Fruit fly (Drosophila melanogaster) whole organism, prepupa: ENCODE measurements around the gene Rpn11.
A peak's percentile ranks its signal among the peaks of the same experiment; 100 is the strongest.

ENCODE experiments used
- Blimp-1 ChIP-seq: fragments of 200-800 bp; sonication (Bioruptor generic); optimal IDR thresholded peaks from 3 replicates; lab custom pipeline; 2017; ENCODE audit warnings: missing biosample characterization, missing genetic modification characterization, mild to moderate bottlenecking, moderate library complexity, missing genetic modification reagents
- CG10631 ChIP-seq: fragments of 200-800 bp; sonication (Bioruptor generic); optimal IDR thresholded peaks from 2 replicates; lab custom pipeline; 2016; ENCODE audit warnings: missing biosample characterization, missing genetic modification characterization
- CG11762 ChIP-seq: fragments of 200-800 bp; sonication (Bioruptor generic); optimal IDR thresholded peaks from 3 replicates; lab custom pipeline; 2016; ENCODE audit warnings: missing biosample characterization, missing genetic modification characterization; ENCODE audit not compliant: insufficient read depth
- CG15336 ChIP-seq: fragments of 200-800 bp; sonication (Bioruptor generic); IDR thresholded peaks from 2 replicates; pipeline ENCODE4 v1.3.6; 2022; ENCODE audit warnings: missing biosample characterization, missing genetic modification characterization
- CG1621 ChIP-seq: fragments of 200-800 bp; sonication (Bioruptor generic); optimal IDR thresholded peaks from 3 replicates; lab custom pipeline; 2018; ENCODE audit warnings: missing biosample characterization, mild to moderate bottlenecking, missing genetic modification characterization
- CG3032 ChIP-seq: fragments of 200-800 bp; optimal IDR thresholded peaks from 2 replicates; lab custom pipeline; 2019; ENCODE audit warnings: missing biosample characterization, mild to moderate bottlenecking, missing genetic modification characterization, moderate library complexity
- CG31627 ChIP-seq: fragments of 200-800 bp; sonication (Bioruptor generic); optimal IDR thresholded peaks from 3 replicates; lab custom pipeline; 2016; ENCODE audit warnings: missing biosample characterization, missing genetic modification characterization
- CG32006 ChIP-seq: fragments of 200-800 bp; sonication (Bioruptor generic); optimal IDR thresholded peaks from 3 replicates; lab custom pipeline; 2017; ENCODE audit warnings: missing biosample characterization, mild to moderate bottlenecking, missing genetic modification characterization
- CG34406 ChIP-seq: fragments of 200-800 bp; sonication (Bioruptor generic); optimal IDR thresholded peaks from 3 replicates; lab custom pipeline; 2016; ENCODE audit warnings: missing biosample characterization, missing genetic modification characterization
- CG6163 ChIP-seq: fragments of 200-800 bp; sonication (Bioruptor generic); IDR thresholded peaks from 3 replicates; pipeline ENCODE4 v1.3.6; 2022; ENCODE audit warnings: missing biosample characterization, missing genetic modification characterization
- CG6808 ChIP-seq: fragments of 200-800 bp; sonication (Bioruptor generic); optimal IDR thresholded peaks from 3 replicates; lab custom pipeline; 2017; ENCODE audit warnings: missing biosample characterization, missing genetic modification characterization, mild to moderate bottlenecking, moderate library complexity, missing genetic modification reagents
- CG8119 ChIP-seq: fragments of 200-800 bp; sonication (Bioruptor generic); IDR thresholded peaks from 3 replicates; pipeline ENCODE4 v1.3.6; 2022; ENCODE audit warnings: missing biosample characterization, missing genetic modification characterization
- CG8319 ChIP-seq: fragments of 200-800 bp; sonication (Bioruptor generic); optimal IDR thresholded peaks from 3 replicates; lab custom pipeline; 2016; ENCODE audit warnings: missing biosample characterization, missing genetic modification characterization
- CG8632 ChIP-seq: fragments of 200-800 bp; sonication (Bioruptor generic); optimal IDR thresholded peaks from 3 replicates; lab custom pipeline; 2016; ENCODE audit warnings: missing biosample characterization, missing genetic modification characterization
- CG9139 ChIP-seq: fragments of 200-800 bp; sonication (Bioruptor generic); optimal IDR thresholded peaks from 3 replicates; lab custom pipeline; 2017; ENCODE audit warnings: missing biosample characterization, mild to moderate bottlenecking, missing genetic modification characterization
- Eip75B ChIP-seq: fragments of 200-800 bp; sonication (Bioruptor generic); optimal IDR thresholded peaks from 3 replicates; lab custom pipeline; 2016; ENCODE audit warnings: missing biosample characterization, missing genetic modification characterization
- Eip78C ChIP-seq: fragments of 200-800 bp; sonication (Bioruptor generic); peaks from one replicate; lab custom pipeline; 2016; ENCODE audit warnings: missing biosample characterization, missing genetic modification characterization
- Ets96B ChIP-seq: fragments of 200-800 bp; optimal IDR thresholded peaks from 2 replicates; lab custom pipeline; 2019; ENCODE audit warnings: missing biosample characterization, mild to moderate bottlenecking, missing genetic modification characterization, moderate library complexity
- Gug ChIP-seq: fragments of 200-800 bp; sonication (Bioruptor generic); IDR thresholded peaks from 2 replicates; pipeline ENCODE4 v1.3.6; 2022; ENCODE audit warnings: missing biosample characterization, missing genetic modification characterization
- Hr4 ChIP-seq: fragments of 200-800 bp; sonication (Bioruptor generic); optimal IDR thresholded peaks from 3 replicates; lab custom pipeline; 2016; ENCODE audit warnings: missing biosample characterization, missing genetic modification characterization
- Met ChIP-seq: fragments of 200-800 bp; sonication (Bioruptor generic); optimal IDR thresholded peaks from 3 replicates; lab custom pipeline; 2016; ENCODE audit warnings: missing biosample characterization, missing genetic modification characterization
- OdsH ChIP-seq: fragments of 200-800 bp; sonication (Bioruptor generic); optimal IDR thresholded peaks from 3 replicates; lab custom pipeline; 2016; ENCODE audit warnings: missing biosample characterization, missing genetic modification characterization
- Sox102F ChIP-seq: fragments of 200-800 bp; sonication (Bioruptor generic); optimal IDR thresholded peaks from 2 replicates; lab custom pipeline; 2016; ENCODE audit warnings: missing biosample characterization, mild to moderate bottlenecking, missing genetic modification characterization
- Sox14 ChIP-seq: fragments of 200-800 bp; sonication (Bioruptor generic); optimal IDR thresholded peaks from 3 replicates; lab custom pipeline; 2016; ENCODE audit warnings: missing biosample characterization, missing genetic modification characterization
- Sox15 ChIP-seq: fragments of 200-800 bp; sonication (Bioruptor generic); optimal IDR thresholded peaks from 3 replicates; lab custom pipeline; 2016; ENCODE audit warnings: missing biosample characterization, missing genetic modification characterization
- achi ChIP-seq: fragments of 200-800 bp; sonication (Bioruptor generic); optimal IDR thresholded peaks from 3 replicates; lab custom pipeline; 2016; ENCODE audit warnings: missing biosample characterization, missing genetic modification characterization
- acj6 ChIP-seq: fragments of 200-800 bp; sonication (Bioruptor generic); optimal IDR thresholded peaks from 3 replicates; lab custom pipeline; 2016; ENCODE audit warnings: missing biosample characterization, missing genetic modification characterization
- cyc ChIP-seq: fragments of 200-800 bp; sonication (Bioruptor generic); optimal IDR thresholded peaks from 3 replicates; lab custom pipeline; 2016; ENCODE audit warnings: missing biosample characterization, missing genetic modification characterization
- dac ChIP-seq: fragments of 200-800 bp; sonication (Bioruptor generic); optimal IDR thresholded peaks from 2 replicates; lab custom pipeline; 2017; ENCODE audit warnings: missing biosample characterization, mild to moderate bottlenecking, missing genetic modification characterization
- dsx ChIP-seq: fragments of 200-800 bp; optimal IDR thresholded peaks from 3 replicates; lab custom pipeline; 2019; ENCODE audit warnings: missing biosample characterization, mild to moderate bottlenecking, missing genetic modification characterization, moderate library complexity; ENCODE audit not compliant: poor library complexity, severe bottlenecking
- eg ChIP-seq: fragments of 200-800 bp; sonication (Bioruptor generic); IDR thresholded peaks from 3 replicates; pipeline ENCODE4 v1.3.6; 2022; ENCODE audit warnings: missing biosample characterization, missing genetic modification characterization
- esn ChIP-seq: fragments of 200-800 bp; sonication (Bioruptor generic); optimal IDR thresholded peaks from 2 replicates; lab custom pipeline; 2016; ENCODE audit warnings: missing biosample characterization, mild to moderate bottlenecking, missing genetic modification characterization, moderate library complexity
- fd59A ChIP-seq: fragments of 200-800 bp; sonication (Bioruptor generic); optimal IDR thresholded peaks from 2 replicates; lab custom pipeline; 2017; ENCODE audit warnings: missing biosample characterization, mild to moderate bottlenecking, missing genetic modification characterization, missing genetic modification reagents
- fkh ChIP-seq: fragments of 200-800 bp; sonication (Bioruptor generic); optimal IDR thresholded peaks from 3 replicates; lab custom pipeline; 2017; ENCODE audit warnings: missing biosample characterization, mild to moderate bottlenecking, missing genetic modification characterization, moderate library complexity
- net ChIP-seq: fragments of 200-800 bp; sonication (Bioruptor generic); optimal IDR thresholded peaks from 3 replicates; lab custom pipeline; 2016; ENCODE audit warnings: missing biosample characterization, missing genetic modification characterization
- pdm3 ChIP-seq: fragments of 200-800 bp; sonication (Bioruptor generic); optimal IDR thresholded peaks from 3 replicates; lab custom pipeline; 2016; ENCODE audit warnings: missing biosample characterization, missing genetic modification characterization
- salr ChIP-seq, 2 experiments: fragments of 200-800 bp; sonication (Bioruptor generic); optimal IDR thresholded peaks; 3 replicates each; lab custom pipeline; 2016 to 2018; ENCODE audit warnings: missing biosample characterization in 2 of 2, missing genetic modification characterization in 2 of 2, mild to moderate bottlenecking in 1 of 2
- ss ChIP-seq, 2 experiments: fragments of 200-800 bp; sonication (Bioruptor generic); optimal IDR thresholded peaks; 2 replicates in 1 of 2; 3 replicates in 1 of 2; lab custom pipeline; 2017 to 2018; ENCODE audit warnings: mild to moderate bottlenecking in 2 of 2, missing biosample characterization in 2 of 2, missing genetic modification characterization in 2 of 2, moderate library complexity in 1 of 2
- svp ChIP-seq: fragments of 200-800 bp; sonication (Bioruptor generic); peaks from one replicate; lab custom pipeline; 2016; ENCODE audit warnings: missing biosample characterization, missing genetic modification characterization
- topi ChIP-seq: fragments of 200-800 bp; sonication (Bioruptor generic); optimal IDR thresholded peaks from 3 replicates; lab custom pipeline; 2016; ENCODE audit warnings: missing biosample characterization, missing genetic modification characterization

The Rpn11 gene

DNA sequence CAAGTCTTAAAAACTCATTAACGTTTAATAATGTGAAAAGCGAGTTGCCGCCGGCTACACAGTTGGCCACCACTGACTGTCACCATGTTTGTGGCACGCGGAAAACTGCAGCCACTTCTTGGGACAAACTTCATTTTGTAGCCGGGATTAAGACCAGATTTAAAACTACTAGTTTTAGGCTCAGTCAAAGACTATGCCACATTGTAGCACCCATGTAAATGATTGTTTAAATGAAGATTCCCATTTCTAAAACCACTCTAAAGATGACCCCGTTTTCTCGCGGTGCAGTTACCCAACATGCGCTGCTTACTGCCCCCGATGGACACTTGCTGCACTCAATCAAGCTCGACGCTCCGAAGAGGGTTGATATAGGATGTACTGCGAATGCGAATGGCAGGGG, 30.8 kb upstream of the Rpn11 start (continued):
- TF ChIP-seq Sox102F (GFP tag; lab: Kevin White, UChicago): no peak
- TF ChIP-seq Met (GFP tag; lab: Kevin White, UChicago): no peak
- peak; percentile 26 for TF ChIP-seq net (GFP tag; lab: Kevin White, UChicago)
- no peak for TF ChIP-seq Sox15
- no peak for TF ChIP-seq CG9139 (GFP tag; lab: Kevin White, UChicago)
- TF ChIP-seq cyc: no peak
- TF ChIP-seq salr (GFP tag; optimal IDR thresholded peaks at IDR 0.05; lab: Kevin White, UChicago): peak in 1 of 2 experiments; percentile 46
- peak; percentile 35 for TF ChIP-seq CG8632 (GFP tag; lab: Kevin White, UChicago)
- peak; percentile 77 for TF ChIP-seq CG32006
- TF ChIP-seq dac: peak; percentile 30
- peak; percentile 43 for TF ChIP-seq achi
- TF ChIP-seq Eip78C (GFP tag; lab: Kevin White, UChicago): peak; percentile 72
- TF ChIP-seq CG11762 (GFP tag; lab: Kevin White, UChicago): no peak
- TF ChIP-seq topi: peak; percentile 12
- TF ChIP-seq pdm3 (GFP tag; lab: Kevin White, UChicago): peak; percentile 42
- peak; percentile 21 for TF ChIP-seq CG1621 (tag; lab: Kevin White, UChicago)
- no peak for TF ChIP-seq dsx
- TF ChIP-seq, all 60 proteins: peak for 30

DNA sequence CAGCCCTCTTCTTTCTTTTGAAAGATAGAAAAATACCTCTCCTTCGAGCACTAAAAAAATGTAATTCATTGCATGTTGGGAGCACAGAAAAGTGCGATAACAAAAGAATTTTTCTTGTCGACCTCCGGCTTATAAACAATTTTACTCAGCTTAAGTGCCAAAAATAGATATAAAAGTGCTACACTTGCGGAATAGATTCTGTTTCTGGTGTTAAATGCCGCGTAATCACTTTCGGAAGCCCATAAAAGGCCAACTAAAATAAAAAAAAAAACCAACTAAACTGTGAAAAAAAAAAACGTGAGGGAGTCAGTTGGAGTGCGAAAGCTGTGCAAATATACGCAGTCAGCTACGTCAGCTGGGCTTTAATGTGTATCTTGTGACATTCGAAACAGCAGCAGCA, 30.1 kb upstream of the Rpn11 start:
- TF ChIP-seq Hr4 (GFP tag; lab: Kevin White, UChicago) (no peak), CG11762 (GFP tag; lab: Kevin White, UChicago) (no peak), Eip78C (GFP tag; lab: Kevin White, UChicago) (no peak), CG34406 (GFP tag; lab: Kevin White, UChicago) (no peak), OdsH (GFP tag; lab: Kevin White, UChicago) (no peak), CG6163 (GFP tag; lab: Robert Waterston, UW) (no peak), eg (0 out of 3 replicates have a peak, but pooled peaks have one; percentile 13), CG32006 (no peak), CG6808 (GFP tag; lab: Kevin White, UChicago) (no peak), CG31627 (GFP tag; lab: Kevin White, UChicago) (no peak), fkh (GFP tag; lab: Kevin White, UChicago) (peak; percentile 32), Sox102F (GFP tag; lab: Kevin White, UChicago) (no peak)

DNA sequence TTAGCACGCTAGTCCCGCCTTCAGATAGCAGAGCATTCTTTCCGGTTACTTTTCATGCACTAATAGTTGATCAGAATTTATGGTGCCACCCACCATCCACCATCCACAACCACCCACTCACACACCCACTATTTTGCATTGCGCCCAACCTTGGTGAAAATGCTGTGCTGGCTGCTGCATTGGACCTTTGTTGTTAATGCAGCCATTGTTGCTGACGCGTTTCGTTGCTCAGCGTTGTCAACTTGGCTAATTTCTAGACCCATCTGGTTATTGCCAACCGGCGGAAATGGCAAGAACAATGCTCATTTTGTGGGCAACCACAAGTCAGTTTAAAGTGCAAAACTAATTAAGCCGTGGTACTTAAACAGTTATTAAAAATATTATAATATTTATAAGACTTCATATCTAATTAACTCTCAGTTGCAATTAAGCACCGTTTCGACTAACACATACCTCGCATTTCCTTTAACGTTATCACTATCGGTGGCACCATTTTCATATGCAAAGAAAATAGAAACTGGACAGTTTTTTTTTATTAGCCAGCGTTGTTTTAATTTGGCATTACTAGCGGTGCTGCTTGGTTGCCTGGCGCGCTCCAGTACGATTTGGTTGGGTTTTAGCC, 29.2 kb upstream of the Rpn11 start:
- TF ChIP-seq CG11762 (GFP tag; lab: Kevin White, UChicago): no peak
- TF ChIP-seq ss (GFP tag; optimal IDR thresholded peaks at IDR 0.05; lab: Kevin White, UChicago): no peak
- no peak for TF ChIP-seq salr (GFP tag; optimal IDR thresholded peaks at IDR 0.05; lab: Kevin White, UChicago)
- TF ChIP-seq CG6163 (GFP tag; lab: Robert Waterston, UW): no peak
- TF ChIP-seq Sox14 (GFP tag; lab: Kevin White, UChicago): no peak
- TF ChIP-seq CG8319 (GFP tag; lab: Kevin White, UChicago): no peak
- TF ChIP-seq fkh (GFP tag; lab: Kevin White, UChicago): no peak

DNA sequence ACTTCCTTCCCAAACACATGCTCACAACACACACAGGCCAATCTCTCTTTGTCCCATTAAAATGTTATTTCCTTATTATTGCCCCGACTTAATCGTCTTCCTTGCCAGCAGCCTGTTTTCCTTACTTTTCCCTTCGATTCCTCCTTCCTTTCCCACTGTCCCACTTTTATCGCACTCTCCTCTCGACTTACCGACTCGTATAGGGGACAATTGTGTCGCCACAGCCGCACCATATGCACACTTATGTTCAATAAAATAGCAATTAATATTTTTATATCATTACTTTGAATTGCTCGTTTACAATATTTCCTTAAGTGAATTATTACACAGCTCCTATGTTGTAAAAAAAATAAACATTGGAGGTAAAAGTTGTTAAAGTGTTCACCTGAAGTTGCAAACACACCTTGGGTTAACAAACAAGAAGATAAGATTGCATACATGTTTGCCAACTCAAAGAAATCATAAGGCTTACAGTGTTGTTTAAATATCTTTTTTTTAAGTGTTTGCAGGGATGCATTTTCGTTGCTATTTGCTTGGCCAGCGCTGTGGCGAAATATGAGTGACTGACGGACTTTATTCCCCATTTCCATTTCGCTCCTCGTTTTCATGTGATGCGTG, 27.4 kb upstream of the Rpn11 start:
- TF ChIP-seq OdsH (GFP tag; lab: Kevin White, UChicago) (peak; percentile 88), CG6808 (GFP tag; lab: Kevin White, UChicago) (peak; percentile 86), dsx (peak; percentile 81), svp (GFP tag; lab: Kevin White, UChicago) (peak; percentile 91), CG32006 (peak; percentile 92), CG1621 (tag; lab: Kevin White, UChicago) (peak; percentile 81), Eip75B (GFP tag; lab: Kevin White, UChicago) (peak; percentile 90), CG3032 (tag; lab: Kevin White, UChicago) (peak; percentile 80), CG8632 (GFP tag; lab: Kevin White, UChicago) (peak; percentile 89), Blimp-1 (GFP tag; lab: Kevin White, UChicago) (peak; percentile 74), CG8319 (GFP tag; lab: Kevin White, UChicago) (peak; percentile 86), Sox15 (peak; percentile 75), CG6163 (GFP tag; lab: Robert Waterston, UW) (peak; percentile 81), Sox102F (GFP tag; lab: Kevin White, UChicago) (peak; percentile 89), acj6 (GFP tag; lab: Kevin White, UChicago) (peak; percentile 90), CG11762 (GFP tag; lab: Kevin White, UChicago) (peak; percentile 83), CG15336 (GFP tag; lab: Robert Waterston, UW) (peak; percentile 82), Eip78C (GFP tag; lab: Kevin White, UChicago) (peak; percentile 98), CG10631 (GFP tag; lab: Kevin White, UChicago) (peak; percentile 85), CG8119 (GFP tag; lab: Robert Waterston, UW) (peak; percentile 85), net (GFP tag; lab: Kevin White, UChicago) (peak; percentile 90), esn (GFP tag; lab: Kevin White, UChicago) (peak; percentile 91), fd59A (GFP tag; lab: Kevin White, UChicago) (peak; percentile 82), CG31627 (GFP tag; lab: Kevin White, UChicago) (peak; percentile 84), Ets96B (tag; lab: Kevin White, UChicago) (peak; percentile 83), Gug (GFP tag; lab: Robert Waterston, UW) (peak; percentile 69), CG34406 (GFP tag; lab: Kevin White, UChicago) (peak; percentile 88)
